Fruit fly (Drosophila melanogaster): Measurements from ENCODE around the gene kmr.
A peak's percentile ranks its signal among the peaks of the same experiment; 100 is the strongest.

kmr gene

dm6 chr3R:13700192-13700591, 14.8 kb upstream of the kmr start, which contains the start of gene ninaB:
TSS of gene ninaB (plus strand) at chr3R:13700565.
- TF ChIP-seq CTCF (optimal IDR thresholded peaks at IDR 0.05) (no peak), CG8478 (optimal IDR thresholded peaks at IDR 0.05) (no peak)

dm6 chr3R:13700738-13701137, 14.3 kb upstream of the kmr start, which contains the start of gene f-cup:
TSS of gene f-cup (minus strand) at chr3R:13700838.
- TF ChIP-seq CG8478 (optimal IDR thresholded peaks at IDR 0.05) (no peak), CTCF (optimal IDR thresholded peaks at IDR 0.05) (no peak)

- TF ChIP-seq CG8478 (optimal IDR thresholded peaks at IDR 0.05) = no peak
- no peak for TF ChIP-seq CTCF (optimal IDR thresholded peaks at IDR 0.05)
Measured at dm6 chr3R:13705292-13705885, 9.6 kb upstream of the kmr start, which contains the start of gene Adgf-D. TSS of gene Adgf-D (minus strand) at chr3R:13705402.

- no peak for TF ChIP-seq CG8478 (optimal IDR thresholded peaks at IDR 0.05)
Measured at dm6 chr3R:13706457-13706856, 8.6 kb upstream of the kmr start, which contains the start of gene Adgf-C. TSS of gene Adgf-C (plus strand) at chr3R:13706757.

- TF ChIP-seq CG8478 (optimal IDR thresholded peaks at IDR 0.05) (no peak), CTCF (optimal IDR thresholded peaks at IDR 0.05) (no peak)
Measured at dm6 chr3R:13709839-13710238, 5.2 kb upstream of the kmr start, which contains the start of gene Argp. TSS of gene Argp (minus strand) at chr3R:13709939.

- TF ChIP-seq CG8478 (optimal IDR thresholded peaks at IDR 0.05) (no peak), CTCF (optimal IDR thresholded peaks at IDR 0.05) (peak in 1 of 2 experiments; percentile 22)
Measured at dm6 chr3R:13710645-13711044, 4.4 kb upstream of the kmr start.

- TF ChIP-seq CG8478 (optimal IDR thresholded peaks at IDR 0.05) (no peak), CTCF (optimal IDR thresholded peaks at IDR 0.05) (no peak)
Measured at dm6 chr3R:13711735-13712134, 3.3 kb upstream of the kmr start, which contains the start of the genes primo-1 and primo-2. TSS of gene primo-1 (minus strand) at chr3R:13711835. TSS of gene primo-2 (minus strand) at chr3R:13711835.

dm6 chr3R:13713541-13713940, 1.5 kb upstream of the kmr start:
- TF ChIP-seq CG8478 (optimal IDR thresholded peaks at IDR 0.05) (no peak), CTCF (optimal IDR thresholded peaks at IDR 0.05) (no peak)

- TF ChIP-seq CTCF (optimal IDR thresholded peaks at IDR 0.05) (no peak), CG8478 (optimal IDR thresholded peaks at IDR 0.05) (no peak)
Measured at dm6 chr3R:13713984-13714532, 949 bp upstream of the kmr start.

dm6 chr3R:13715674-13716454, 857 bp downstream of the kmr start:
- TF ChIP-seq CG8478 (optimal IDR thresholded peaks at IDR 0.05) = no peak
- no peak for TF ChIP-seq CTCF (optimal IDR thresholded peaks at IDR 0.05)

dm6 chr3R:13716827-13717226, 1.8 kb downstream of the kmr start:
- no peak for TF ChIP-seq CG8478 (optimal IDR thresholded peaks at IDR 0.05)
- TF ChIP-seq CTCF (optimal IDR thresholded peaks at IDR 0.05) = no peak

- TF ChIP-seq CG8478 (optimal IDR thresholded peaks at IDR 0.05) (no peak), CTCF (optimal IDR thresholded peaks at IDR 0.05) (no peak)
Measured at dm6 chr3R:13718076-13718475, 3.1 kb downstream of the kmr start, which contains the start of gene Ubc87F. TSS of gene Ubc87F (minus strand) at chr3R:13718176.

- no peak for TF ChIP-seq CG8478 (optimal IDR thresholded peaks at IDR 0.05)
- no peak for TF ChIP-seq CTCF (optimal IDR thresholded peaks at IDR 0.05)
Measured at dm6 chr3R:13719053-13719452, 4.0 kb downstream of the kmr start.

- TF ChIP-seq CTCF (optimal IDR thresholded peaks at IDR 0.05) (no peak), CG8478 (optimal IDR thresholded peaks at IDR 0.05) (no peak)
Measured at dm6 chr3R:13720798-13721197, 5.8 kb downstream of the kmr start.

dm6 chr3R:13721998-13722397, 7.0 kb downstream of the kmr start:
- no peak for TF ChIP-seq CTCF (optimal IDR thresholded peaks at IDR 0.05)

- TF ChIP-seq CG8478 (optimal IDR thresholded peaks at IDR 0.05) (no peak), CTCF (optimal IDR thresholded peaks at IDR 0.05) (no peak)
Measured at dm6 chr3R:13722451-13722850, 7.4 kb downstream of the kmr start.
